Fruit fly (Drosophila melanogaster): ENCODE measurements around the gene CG6833.
A peak's percentile ranks its signal among the peaks of the same experiment; 100 is the strongest.

The CG6833 gene

DNA sequence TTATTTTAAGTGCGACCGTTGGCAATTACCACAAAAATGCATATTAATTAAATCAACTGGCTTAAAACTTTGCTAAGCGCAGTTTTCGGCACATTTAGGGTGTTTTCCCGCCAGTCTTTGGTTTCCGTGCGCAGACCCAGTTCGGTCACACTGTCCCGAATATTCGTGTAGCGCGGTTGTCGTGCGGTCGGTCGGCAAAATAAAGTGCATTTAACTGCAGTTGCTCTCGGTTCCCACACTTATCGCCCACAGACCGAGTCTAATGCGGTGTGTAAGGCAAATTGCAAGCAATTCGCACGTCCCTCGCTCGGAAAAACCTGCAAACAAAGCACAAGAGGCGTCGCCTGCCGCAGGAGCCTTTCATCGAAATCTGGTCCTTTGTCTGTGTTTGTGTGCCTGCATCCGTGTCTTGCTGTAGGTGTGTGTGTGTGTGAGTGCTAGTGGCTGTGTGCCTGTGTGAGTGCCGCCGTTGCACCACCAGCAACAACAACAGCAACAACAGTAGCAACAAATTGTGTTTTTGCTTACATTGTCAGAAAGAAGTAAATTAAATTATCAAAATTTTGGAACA is 2.2 kb downstream of the CG6833 start, which contains the start of the genes CG13484 and Frl (continued):
- TF ChIP-seq NFAT (GFP tag; IDR thresholded peaks at IDR 0.05) (peak; percentile 29; the same call in 1 of the 2 replicates), sqz (GFP tag; optimal IDR thresholded peaks at IDR 0.05) (peak; percentile 58), bcd (GFP tag; optimal IDR thresholded peaks at IDR 0.05) (peak; percentile 24), dan (GFP tag; IDR thresholded peaks at IDR 0.05) (no peak), dysf (GFP tag; IDR thresholded peaks at IDR 0.05) (peak; percentile 27; the same call in 1 of the 3 replicates), Lim3 (GFP tag; IDR thresholded peaks at IDR 0.05) (no peak), Ets97D (GFP tag; optimal IDR thresholded peaks at IDR 0.05) (peak; percentile 82), jigr1 (GFP tag; IDR thresholded peaks at IDR 0.05) (no peak), CG2120 (GFP tag; optimal IDR thresholded peaks at IDR 0.05) (peak; percentile 20), crc (GFP tag; optimal IDR thresholded peaks at IDR 0.05) (no peak), lab (GFP tag; optimal IDR thresholded peaks at IDR 0.05) (peak; percentile 56), CG6765 (GFP tag; optimal IDR thresholded peaks at IDR 0.05) (no peak)

- TF ChIP-seq CG3838 (GFP tag; optimal IDR thresholded peaks at IDR 0.05): no peak
- TF ChIP-seq Hr39 (optimal IDR thresholded peaks at IDR 0.05): peak; percentile 78
- no peak for TF ChIP-seq esg (GFP tag; conservative IDR thresholded peaks at IDR 0.05)
- no peak for TF ChIP-seq en (GFP tag; optimal IDR thresholded peaks at IDR 0.05)
- TF ChIP-seq mld (GFP tag; IDR thresholded peaks at IDR 0.05; ENCODE audit: partially characterized antibody): 0 out of 3 replicates have a peak, but pooled peaks have one; percentile 10
- TF ChIP-seq dysf (GFP tag; IDR thresholded peaks at IDR 0.05): 0 out of 3 replicates have a peak, but pooled peaks have one; percentile 28
- 0 out of 2 replicates have a peak, but pooled peaks have one; percentile 10 for TF ChIP-seq CG32532 (GFP tag; IDR thresholded peaks at IDR 0.05)
- TF ChIP-seq Med (GFP tag): peak; percentile 27
- no peak for TF ChIP-seq CG11723 (GFP tag; optimal IDR thresholded peaks at IDR 0.05)
- TF ChIP-seq nerfin-2 (GFP tag; IDR thresholded peaks at IDR 0.05; ENCODE audit: partially characterized antibody): 0 out of 2 replicates have a peak, but pooled peaks have one; percentile 14
- no peak for TF ChIP-seq CG15269 (tag; optimal IDR thresholded peaks at IDR 0.05)
- TF ChIP-seq Rfx (GFP tag; IDR thresholded peaks at IDR 0.05): peak; percentile 30; the same call in 1 of the 2 replicates
- no peak for TF ChIP-seq Scr (GFP tag; IDR thresholded peaks at IDR 0.05; ENCODE audit: partially characterized antibody)
- TF ChIP-seq mirr (GFP tag; optimal IDR thresholded peaks at IDR 0.05): no peak
- TF ChIP-seq ap (GFP tag; IDR thresholded peaks at IDR 0.05): 0 out of 2 replicates have a peak, but pooled peaks have one; percentile 18
These were observed 2.8 kb downstream of the CG6833 start for dm6 chr3L:14053806-14054205.

DNA sequence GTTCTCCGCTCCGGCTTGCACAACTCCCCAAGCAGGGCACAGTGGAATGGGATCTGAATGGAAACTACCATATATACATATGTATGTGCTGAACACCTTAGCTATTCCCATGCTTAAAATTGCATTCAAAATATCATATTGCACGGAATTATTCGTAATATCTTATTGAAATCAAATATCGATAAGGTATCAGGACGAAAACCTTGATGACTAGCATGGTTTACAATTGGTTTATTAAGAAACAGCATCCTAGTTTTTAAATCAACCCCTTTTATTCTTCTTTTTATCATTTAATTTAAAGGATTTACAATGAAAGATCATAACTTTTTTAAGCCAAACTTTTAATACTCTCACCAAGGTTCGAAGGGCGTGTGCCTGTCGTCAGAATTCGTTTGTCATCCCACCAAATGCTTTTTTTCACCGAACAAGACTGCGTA is 4.3 kb downstream of the CG6833 start:
- TF ChIP-seq NFAT (GFP tag; IDR thresholded peaks at IDR 0.05) (0 out of 2 replicates have a peak, but pooled peaks have one; percentile 17), Deaf1 (tag; optimal IDR thresholded peaks at IDR 0.05) (no peak), nerfin-2 (GFP tag; IDR thresholded peaks at IDR 0.05; ENCODE audit: partially characterized antibody) (no peak), CG33557 (GFP tag; optimal IDR thresholded peaks at IDR 0.05) (no peak), sqz (GFP tag; optimal IDR thresholded peaks at IDR 0.05) (no peak), zfh1 (GFP tag; IDR thresholded peaks at IDR 0.05) (no peak), klu (GFP tag; IDR thresholded peaks at IDR 0.05) (no peak), stwl (tag; optimal IDR thresholded peaks at IDR 0.05) (no peak), BEAF-32 (GFP tag; optimal IDR thresholded peaks at IDR 0.05) (no peak), CG1792 (GFP tag; optimal IDR thresholded peaks at IDR 0.05) (no peak), HLHmδ (GFP tag; optimal IDR thresholded peaks at IDR 0.05) (no peak), pb (GFP tag; optimal IDR thresholded peaks at IDR 0.05) (no peak), CG15011 (GFP tag; optimal IDR thresholded peaks at IDR 0.05) (no peak), Dref (GFP tag; IDR thresholded peaks at IDR 0.05) (no peak), bigmax (GFP tag; optimal IDR thresholded peaks at IDR 0.05) (no peak), p53 (GFP tag; optimal IDR thresholded peaks at IDR 0.05) (no peak), Awh (GFP tag; IDR thresholded peaks at IDR 0.05) (no peak), CG18011 (GFP tag; optimal IDR thresholded peaks at IDR 0.05) (no peak), NC2β (GFP tag; optimal IDR thresholded peaks at IDR 0.05) (no peak), Nf-YC (tag; optimal IDR thresholded peaks at IDR 0.05) (no peak), C15 (GFP tag; IDR thresholded peaks at IDR 0.05) (no peak), Drgx (GFP tag; IDR thresholded peaks at IDR 0.05) (no peak), CG17328 (GFP tag; IDR thresholded peaks at IDR 0.05) (no peak), CG3726 (GFP tag; IDR thresholded peaks at IDR 0.05) (no peak), CG8944 (GFP tag; optimal IDR thresholded peaks at IDR 0.05) (no peak), aop (GFP tag; IDR thresholded peaks at IDR 0.05) (no peak)

Data from whole organism, embryonic.